Fruit fly (Drosophila melanogaster) whole organism, wandering third instar larva: ENCODE results near the gene Nepl17.
A peak's percentile ranks its signal among the peaks of the same experiment; 100 is the strongest.

Source experiments
- CG32264 ChIP-seq: fragments of 200-800 bp; sonication (Bioruptor generic); optimal IDR thresholded peaks from 2 replicates; lab custom pipeline; 2016; ENCODE audit warnings: missing biosample characterization, missing genetic modification characterization
- CG9705 ChIP-seq: fragments of 200-800 bp; sonication (Bioruptor generic); optimal IDR thresholded peaks from 2 replicates; lab custom pipeline; 2018; ENCODE audit warnings: missing biosample characterization, mild to moderate bottlenecking, missing genetic modification characterization
- CrebA ChIP-seq: fragments of 200-800 bp; sonication (Bioruptor generic); optimal IDR thresholded peaks from 2 replicates; lab custom pipeline; 2016; ENCODE audit warnings: missing biosample characterization, mild to moderate bottlenecking, missing genetic modification characterization, borderline replicate concordance
- Dfd ChIP-seq: fragments of >200 bp; optimal IDR thresholded peaks from 2 replicates; lab custom pipeline; 2017; ENCODE audit warnings: missing biosample characterization, missing genetic modification characterization
- Dif ChIP-seq: fragments of 200-275, 200-300 bp; sonication (Bioruptor generic); optimal IDR thresholded peaks from 2 replicates; lab custom pipeline; 2018; ENCODE audit warnings: missing biosample characterization, missing genetic modification characterization; ENCODE audit not compliant: partially characterized antibody
- GATAd ChIP-seq: sonication (Bioruptor generic); optimal IDR thresholded peaks from 2 replicates; lab custom pipeline; 2016; ENCODE audit warnings: missing biosample characterization, missing genetic modification characterization
- HLH106 ChIP-seq: fragments of 200-800 bp; optimal IDR thresholded peaks from 3 replicates; lab custom pipeline; 2019; ENCODE audit warnings: missing biosample characterization, mild to moderate bottlenecking, missing genetic modification characterization, moderate library complexity
- Hnf4 ChIP-seq: fragments of 200-800 bp; sonication (Bioruptor generic); optimal IDR thresholded peaks from 2 replicates; lab custom pipeline; 2016; ENCODE audit warnings: missing biosample characterization, mild to moderate bottlenecking, missing genetic modification characterization
- Hr78 ChIP-seq: fragments of >200 bp; optimal IDR thresholded peaks from 2 replicates; lab custom pipeline; 2017; ENCODE audit warnings: missing biosample characterization, missing genetic modification characterization
- Hr83 ChIP-seq: fragments of 200-300 bp; sonication (Bioruptor generic); optimal IDR thresholded peaks from 2 replicates; lab custom pipeline; 2016; ENCODE audit warnings: missing biosample characterization, mild to moderate bottlenecking, missing genetic modification characterization, moderate library complexity; ENCODE audit not compliant: poor library complexity, severe bottlenecking
- Jra ChIP-seq: sonication (Bioruptor generic); optimal IDR thresholded peaks from 2 replicates; lab custom pipeline; 2016; ENCODE audit warnings: missing biosample characterization, missing genetic modification characterization
- Mio ChIP-seq: sonication (Bioruptor generic); optimal IDR thresholded peaks from 2 replicates; lab custom pipeline; 2016; ENCODE audit warnings: missing biosample characterization, missing genetic modification characterization
- Myc ChIP-seq: fragments of >200 bp; optimal IDR thresholded peaks from 2 replicates; lab custom pipeline; 2017
- N ChIP-seq: fragments of >200 bp; optimal IDR thresholded peaks from 2 replicates; lab custom pipeline; 2018; ENCODE audit warnings: missing biosample characterization, missing external identifiers, missing genetic modification characterization
- Rel ChIP-seq, 2 experiments: fragments of 200-800 bp; sonication (Bioruptor generic) in 1 of 2; optimal IDR thresholded peaks; 2 replicates in 1 of 2; 3 replicates in 1 of 2; lab custom pipeline; 2016 to 2019; ENCODE audit warnings: mild to moderate bottlenecking in 2 of 2, missing biosample characterization in 2 of 2, missing genetic modification characterization in 2 of 2, moderate library complexity in 1 of 2
- Sp1 ChIP-seq: fragments of 200-800 bp; sonication (Bioruptor generic); optimal IDR thresholded peaks from 3 replicates; lab custom pipeline; 2019; ENCODE audit warnings: missing biosample characterization, mild to moderate bottlenecking, missing genetic modification characterization, moderate library complexity
- Vsx2 ChIP-seq: fragments of 200-300, 225-300 bp; sonication (Bioruptor generic); optimal IDR thresholded peaks from 2 replicates; lab custom pipeline; 2018; ENCODE audit warnings: missing biosample characterization, missing genetic modification characterization; ENCODE audit not compliant: partially characterized antibody
- br ChIP-seq: fragments of 200-800 bp; sonication (Bioruptor generic); optimal IDR thresholded peaks from 2 replicates; lab custom pipeline; 2016; ENCODE audit warnings: missing biosample characterization, missing genetic modification characterization
- brk ChIP-seq: fragments of 200-800 bp; sonication (Bioruptor generic); optimal IDR thresholded peaks from 2 replicates; lab custom pipeline; 2016; ENCODE audit warnings: missing biosample characterization, mild to moderate bottlenecking, missing genetic modification characterization
- dl ChIP-seq, 2 experiments: fragments of 175-275, 200-275 bp in 1 of 2; fragments of 200-275 bp in 1 of 2; sonication (Bioruptor generic); optimal IDR thresholded peaks; lab custom pipeline; 2018; ENCODE audit warnings: mild to moderate bottlenecking in 2 of 2, missing biosample characterization in 2 of 2, missing genetic modification characterization in 2 of 2, moderate library complexity in 2 of 2; ENCODE audit not compliant: partially characterized antibody in 2 of 2, insufficient read depth in 1 of 2
- dsf ChIP-seq: sonication (Bioruptor generic); optimal IDR thresholded peaks from 2 replicates; lab custom pipeline; 2016; ENCODE audit warnings: missing biosample characterization, missing genetic modification characterization, borderline replicate concordance
- ey ChIP-seq: fragments of 200-800 bp; sonication (Bioruptor generic); optimal IDR thresholded peaks from 2 replicates; lab custom pipeline; 2016; ENCODE audit warnings: missing biosample characterization, missing genetic modification characterization
- foxo ChIP-seq, 2 experiments: fragments of 200-800 bp; sonication (Bioruptor generic); optimal IDR thresholded peaks; 2 replicates in 1 of 2; 3 replicates in 1 of 2; lab custom pipeline; 2016 to 2017; ENCODE audit warnings: missing biosample characterization in 2 of 2, missing genetic modification characterization in 2 of 2
- fru ChIP-seq: fragments of 200-800 bp; sonication (Bioruptor generic); optimal IDR thresholded peaks from 3 replicates; lab custom pipeline; 2016; ENCODE audit warnings: missing biosample characterization, mild to moderate bottlenecking, missing genetic modification characterization
- h ChIP-seq: fragments of 200-800 bp; sonication (Bioruptor generic); optimal IDR thresholded peaks from 3 replicates; lab custom pipeline; 2016; ENCODE audit warnings: missing biosample characterization, mild to moderate bottlenecking, missing genetic modification characterization
- lola ChIP-seq: fragments of >200 bp; optimal IDR thresholded peaks from 2 replicates; lab custom pipeline; 2017; ENCODE audit warnings: missing biosample characterization, missing genetic modification characterization
- pan ChIP-seq: fragments of >200 bp; optimal IDR thresholded peaks from 2 replicates; lab custom pipeline; 2017
- psq ChIP-seq: fragments of 200-800 bp; sonication (Bioruptor generic); optimal IDR thresholded peaks from 3 replicates; lab custom pipeline; 2017; ENCODE audit warnings: missing biosample characterization, mild to moderate bottlenecking, missing genetic modification characterization, moderate library complexity
- usp ChIP-seq: fragments of >200 bp; optimal IDR thresholded peaks from 2 replicates; lab custom pipeline; 2017; ENCODE audit warnings: missing biosample characterization, missing genetic modification characterization

The Nepl17 gene

dm6 chr3R:28848693-28849470 lies 23.8 kb upstream of the Nepl17 start:
- TF ChIP-seq usp (no peak), Sp1 (GFP tag; lab: Kevin White, UChicago) (no peak), lola (no peak), br (GFP tag; lab: Kevin White, UChicago) (no peak), dsf (no peak), Dif (GFP tag; lab: Kevin White, UChicago) (no peak), CG9705 (GFP tag; lab: Kevin White, UChicago) (no peak), dl (GFP tag; optimal IDR thresholded peaks at IDR 0.05; lab: Kevin White, UChicago; ENCODE audit: insufficient read depth in 1 of 2, partially characterized antibody in 2 of 2) (no peak), Jra (GFP tag; lab: Kevin White, UChicago) (no peak), CG32264 (GFP tag; lab: Kevin White, UChicago) (no peak), Hnf4 (no peak), CrebA (GFP tag; lab: Kevin White, UChicago) (no peak), N (GFP tag; lab: Kevin White, UChicago) (no peak), Mio (GFP tag; lab: Kevin White, UChicago) (no peak), foxo (GFP tag; optimal IDR thresholded peaks at IDR 0.05; lab: Kevin White, UChicago) (no peak), psq (GFP tag; lab: Kevin White, UChicago) (no peak), Hr78 (no peak), HLH106 (tag; lab: Kevin White, UChicago) (no peak), Rel (GFP tag; optimal IDR thresholded peaks at IDR 0.05; lab: Kevin White, UChicago) (no peak), Rel (tag; optimal IDR thresholded peaks at IDR 0.05; lab: Kevin White, UChicago) (no peak)

- no peak for TF ChIP-seq Dif (GFP tag; lab: Kevin White, UChicago)
- TF ChIP-seq dl (GFP tag; optimal IDR thresholded peaks at IDR 0.05; lab: Kevin White, UChicago; ENCODE audit: insufficient read depth in 1 of 2, partially characterized antibody in 2 of 2): no peak
- TF ChIP-seq brk (GFP tag; lab: Kevin White, UChicago): no peak
- no peak for TF ChIP-seq Jra (GFP tag; lab: Kevin White, UChicago)
- TF ChIP-seq Dfd (GFP tag; lab: Kevin White, UChicago): no peak
- TF ChIP-seq h: no peak
- TF ChIP-seq GATAd (GFP tag; lab: Kevin White, UChicago): no peak
- no peak for TF ChIP-seq Hr78
Observed at dm6 chr3R:28850662-28851257, 21.9 kb upstream of the Nepl17 start.

dm6 chr3R:28851530-28851929 lies 21.2 kb upstream of the Nepl17 start:
- peak; percentile 31 for TF ChIP-seq Vsx2
- no peak for TF ChIP-seq lola
- TF ChIP-seq, all 38 proteins: peak for 1

dm6 chr3R:28851966-28852377 lies 20.7 kb upstream of the Nepl17 start:
- TF ChIP-seq psq (GFP tag; lab: Kevin White, UChicago): peak; percentile 11
- peak; percentile 11 for TF ChIP-seq ey (GFP tag; lab: Kevin White, UChicago)
- TF ChIP-seq fru (GFP tag; lab: Kevin White, UChicago): peak; percentile 6
- peak in 1 of 2 experiments; percentile 31 for TF ChIP-seq foxo (GFP tag; optimal IDR thresholded peaks at IDR 0.05; lab: Kevin White, UChicago)
- TF ChIP-seq Dfd (GFP tag; lab: Kevin White, UChicago): no peak

- no peak for TF ChIP-seq N (GFP tag; lab: Kevin White, UChicago)
- no peak for TF ChIP-seq pan (lab: Kevin White, UChicago)
- TF ChIP-seq CG9705 (GFP tag; lab: Kevin White, UChicago): no peak
- no peak for TF ChIP-seq Hr83 (GFP tag; lab: Kevin White, UChicago)
- TF ChIP-seq Jra (GFP tag; lab: Kevin White, UChicago): no peak
- no peak for TF ChIP-seq CG32264 (GFP tag; lab: Kevin White, UChicago)
- no peak for TF ChIP-seq Myc
- TF ChIP-seq brk (GFP tag; lab: Kevin White, UChicago): no peak
Observed at dm6 chr3R:28856140-28856539, 16.6 kb upstream of the Nepl17 start.
